Worm (Caenorhabditis elegans) whole organism, young adult: ENCODE data around the gene rpap-3.

Experiments
- C17E4.6 ChIP-seq: fragments of 200-800 bp; sonication (Bioruptor generic); IDR thresholded peaks from 2 replicates; pipeline ENCODE4 v1.3.6; 2022; ENCODE audit warnings: missing genetic modification reagents, missing genetic modification characterization, missing compliant biosample characterization
- F37B4.10 ChIP-seq: fragments of 200-800 bp; sonication (Bioruptor generic); IDR thresholded peaks from 2 replicates; pipeline ENCODE4 v1.3.6; 2022; ENCODE audit warnings: missing genetic modification characterization, missing compliant biosample characterization
- F57C9.4 ChIP-seq: sonication (generic microtip); optimal IDR thresholded peaks from 2 replicates; lab custom pipeline; 2017; ENCODE audit warnings: mild to moderate bottlenecking, missing genetic modification characterization, missing compliant biosample characterization
- T07F8.4 ChIP-seq: sonication (generic microtip); optimal IDR thresholded peaks from 2 replicates; lab custom pipeline; 2016; ENCODE audit warnings: mild to moderate bottlenecking, missing genetic modification characterization, moderate library complexity, missing compliant biosample characterization
- Y53G8AR.9 ChIP-seq: fragments of 200-800 bp; sonication (Bioruptor generic); conservative IDR thresholded peaks from 2 replicates; pipeline ENCODE4 v1.3.6; 2022; ENCODE audit warnings: missing genetic modification reagents, missing genetic modification characterization, missing compliant biosample characterization
- ZK185.1 ChIP-seq: sonication (generic microtip); optimal IDR thresholded peaks from 2 replicates; lab custom pipeline; 2016; ENCODE audit warnings: mild to moderate bottlenecking, missing genetic modification characterization, missing compliant biosample characterization; ENCODE audit not compliant: poor library complexity, severe bottlenecking
- atf-7 ChIP-seq: sonication (generic microtip); optimal IDR thresholded peaks from 2 replicates; lab custom pipeline; 2017; ENCODE audit warnings: mild to moderate bottlenecking, missing genetic modification characterization, missing compliant biosample characterization
- ccch-3 ChIP-seq: fragments of 200-800 bp; sonication (Bioruptor generic); optimal IDR thresholded peaks from 2 replicates; lab custom pipeline; 2018; ENCODE audit warnings: mild to moderate bottlenecking, missing genetic modification characterization, missing compliant biosample characterization
- cebp-1 ChIP-seq, 2 experiments: fragments of 200-800 bp in 1 of 2; sonication (Bioruptor generic) in 1 of 2; sonication (generic microtip) in 1 of 2; IDR thresholded peaks in 1 of 2; optimal IDR thresholded peaks in 1 of 2; 2 replicates each; pipeline versions ENCODE4 v1.3.6 to Lab custom; 2017 to 2022; ENCODE audit warnings: missing compliant biosample characterization in 2 of 2, missing genetic modification characterization in 2 of 2, mild to moderate bottlenecking in 1 of 2, missing genetic modification reagents in 1 of 2, moderate library complexity in 1 of 2
- ceh-27 ChIP-seq: fragments of 200-800 bp; sonication (Bioruptor generic); optimal IDR thresholded peaks from 2 replicates; lab custom pipeline; 2018; ENCODE audit warnings: mild to moderate bottlenecking, missing genetic modification characterization, moderate library complexity, missing compliant biosample characterization
- ceh-91 ChIP-seq: fragments of 200-800 bp; sonication (Bioruptor generic); IDR thresholded peaks from 2 replicates; pipeline ENCODE4 v1.3.6; 2022; ENCODE audit warnings: missing genetic modification reagents, missing genetic modification characterization, missing compliant biosample characterization
- die-1 ChIP-seq: sonication (generic microtip); optimal IDR thresholded peaks from 2 replicates; lab custom pipeline; 2016; ENCODE audit warnings: missing genotype, mild to moderate bottlenecking, missing genetic modification characterization, missing compliant biosample characterization
- egrh-3 ChIP-seq: fragments of 200-800 bp; sonication (Bioruptor generic); IDR thresholded peaks from 2 replicates; pipeline ENCODE4 v1.3.6; 2022; ENCODE audit warnings: missing genetic modification reagents, missing genetic modification characterization, missing compliant biosample characterization
- ekl-4 ChIP-seq: fragments of 200-800 bp; sonication (Bioruptor generic); IDR thresholded peaks from 2 replicates; pipeline ENCODE4 v1.3.6; 2022; ENCODE audit warnings: missing genetic modification reagents, missing genetic modification characterization, missing compliant biosample characterization
- gei-17 ChIP-seq: fragments of 200-800 bp; sonication (Bioruptor generic); optimal IDR thresholded peaks from 2 replicates; lab custom pipeline; 2018; ENCODE audit warnings: mild to moderate bottlenecking, missing genetic modification characterization, missing compliant biosample characterization
- hlh-12 ChIP-seq: sonication (generic microtip); optimal IDR thresholded peaks from 2 replicates; lab custom pipeline; 2016; ENCODE audit warnings: missing genetic modification characterization, missing compliant biosample characterization
- hsf-1 ChIP-seq: fragments of 200-800 bp; sonication (Bioruptor generic); IDR thresholded peaks from 2 replicates; pipeline ENCODE4 v1.3.6; 2022; ENCODE audit warnings: missing genetic modification reagents, missing genetic modification characterization, missing compliant biosample characterization
- let-526 ChIP-seq: fragments of 200-800 bp; sonication (Bioruptor generic); IDR thresholded peaks from 2 replicates; pipeline ENCODE4 v1.3.6; 2022; ENCODE audit warnings: missing genetic modification reagents, missing genetic modification characterization, missing compliant biosample characterization
- let-607 ChIP-seq, 2 experiments: fragments of 200-800 bp in 1 of 2; sonication (Bioruptor generic) in 1 of 2; sonication (generic microtip) in 1 of 2; optimal IDR thresholded peaks; 2 replicates each; lab custom pipeline; 2016 to 2018; ENCODE audit warnings: mild to moderate bottlenecking in 2 of 2, missing compliant biosample characterization in 2 of 2, missing genetic modification characterization in 2 of 2, moderate library complexity in 2 of 2, missing genotype in 1 of 2
- lin-26 ChIP-seq: fragments of 200-800 bp; sonication (Bioruptor generic); IDR thresholded peaks from 2 replicates; pipeline ENCODE4 v1.3.6; 2022; ENCODE audit warnings: missing genetic modification reagents, missing genetic modification characterization, missing compliant biosample characterization
- lin-35 ChIP-seq, 3 experiments: fragments of 150-350 bp in 2 of 3; sonication (generic microtip) in 1 of 3; optimal IDR thresholded peaks; 2 replicates each; lab custom pipeline; 2014 to 2018; ENCODE audit warnings: missing biosample characterization in 3 of 3, missing genetic modification characterization in 3 of 3, missing genetic modification reagents in 3 of 3
- lin-40 ChIP-seq: sonication (generic microtip); optimal IDR thresholded peaks from 2 replicates; lab custom pipeline; 2016; ENCODE audit warnings: missing genetic modification characterization, mild to moderate bottlenecking, missing compliant biosample characterization, missing genotype, missing genetic modification reagents
- lir-1 ChIP-seq: fragments of 200-800 bp; sonication (Bioruptor generic); conservative IDR thresholded peaks from 2 replicates; pipeline ENCODE4 v1.3.6; 2022; ENCODE audit warnings: missing genetic modification reagents, missing genetic modification characterization, missing compliant biosample characterization
- madf-10 ChIP-seq: sonication (generic microtip); optimal IDR thresholded peaks from 2 replicates; lab custom pipeline; 2016; ENCODE audit warnings: mild to moderate bottlenecking, missing genetic modification characterization, missing compliant biosample characterization
- mxl-1 ChIP-seq: sonication (generic microtip); optimal IDR thresholded peaks from 2 replicates; lab custom pipeline; 2016; ENCODE audit warnings: missing genetic modification characterization, missing compliant biosample characterization
- nfya-2 ChIP-seq: fragments of 200-800 bp; sonication (Bioruptor generic); IDR thresholded peaks from 2 replicates; pipeline ENCODE4 v1.3.6; 2022; ENCODE audit warnings: missing genetic modification reagents, missing genetic modification characterization, missing compliant biosample characterization
- nfyb-1 ChIP-seq: fragments of 200-800 bp; sonication (Bioruptor generic); IDR thresholded peaks from 2 replicates; pipeline ENCODE4 v1.3.6; 2022; ENCODE audit warnings: missing genetic modification reagents, missing genetic modification characterization, missing compliant biosample characterization
- nhr-120 ChIP-seq: fragments of 200-800 bp; sonication (Bioruptor generic); IDR thresholded peaks from 2 replicates; pipeline ENCODE4 v1.3.6; 2022; ENCODE audit warnings: missing genetic modification characterization, missing compliant biosample characterization
- nhr-27 ChIP-seq: fragments of 200-800 bp; sonication (Bioruptor generic); optimal IDR thresholded peaks from 2 replicates; lab custom pipeline; 2018; ENCODE audit warnings: mild to moderate bottlenecking, missing genetic modification characterization, moderate library complexity, missing compliant biosample characterization
- nhr-80 ChIP-seq: sonication (generic microtip); optimal IDR thresholded peaks from 2 replicates; lab custom pipeline; 2016; ENCODE audit warnings: missing genetic modification characterization, missing compliant biosample characterization
- rcor-1 ChIP-seq: fragments of 200-800 bp; sonication (Bioruptor generic); IDR thresholded peaks from 2 replicates; pipeline ENCODE4 v1.3.6; 2022; ENCODE audit warnings: missing genetic modification reagents, missing genetic modification characterization, missing compliant biosample characterization
- rec-8 ChIP-seq, 2 experiments: sonication (generic microtip); optimal IDR thresholded peaks; 2 replicates each; lab custom pipeline; 2016; ENCODE audit warnings: mild to moderate bottlenecking in 2 of 2, missing genetic modification characterization in 2 of 2, missing genetic modification reagents in 2 of 2, missing genotype in 2 of 2, missing biosample characterization in 1 of 2, missing compliant biosample characterization in 1 of 2, moderate library complexity in 1 of 2
- snpc-3.4 ChIP-seq: sonication (generic microtip); optimal IDR thresholded peaks from 2 replicates; lab custom pipeline; 2017; ENCODE audit warnings: missing genetic modification characterization, mild to moderate bottlenecking, missing compliant biosample characterization, antibody characterized with exemption, moderate library complexity, missing genotype, missing genetic modification reagents
- zfh-2 ChIP-seq: fragments of 200-800 bp; sonication (Bioruptor generic); conservative IDR thresholded peaks from 2 replicates; pipeline ENCODE4 v1.3.6; 2022; ENCODE audit warnings: missing genetic modification reagents, missing genetic modification characterization, missing compliant biosample characterization
- ztf-18 ChIP-seq: sonication (generic microtip); optimal IDR thresholded peaks from 2 replicates; lab custom pipeline; 2016; ENCODE audit warnings: missing genotype, mild to moderate bottlenecking, missing genetic modification characterization, missing compliant biosample characterization
- ztf-28 ChIP-seq: fragments of 200-800 bp; sonication (Bioruptor generic); IDR thresholded peaks from 2 replicates; pipeline ENCODE4 v1.3.6; 2022; ENCODE audit warnings: missing genetic modification reagents, missing genetic modification characterization, missing compliant biosample characterization
- ztf-6 ChIP-seq: fragments of 200-800 bp; sonication (Bioruptor generic); IDR thresholded peaks from 2 replicates; pipeline ENCODE4 v1.3.6; 2022; ENCODE audit warnings: missing genetic modification reagents, missing genetic modification characterization, missing compliant biosample characterization

rpap-3 gene

DNA sequence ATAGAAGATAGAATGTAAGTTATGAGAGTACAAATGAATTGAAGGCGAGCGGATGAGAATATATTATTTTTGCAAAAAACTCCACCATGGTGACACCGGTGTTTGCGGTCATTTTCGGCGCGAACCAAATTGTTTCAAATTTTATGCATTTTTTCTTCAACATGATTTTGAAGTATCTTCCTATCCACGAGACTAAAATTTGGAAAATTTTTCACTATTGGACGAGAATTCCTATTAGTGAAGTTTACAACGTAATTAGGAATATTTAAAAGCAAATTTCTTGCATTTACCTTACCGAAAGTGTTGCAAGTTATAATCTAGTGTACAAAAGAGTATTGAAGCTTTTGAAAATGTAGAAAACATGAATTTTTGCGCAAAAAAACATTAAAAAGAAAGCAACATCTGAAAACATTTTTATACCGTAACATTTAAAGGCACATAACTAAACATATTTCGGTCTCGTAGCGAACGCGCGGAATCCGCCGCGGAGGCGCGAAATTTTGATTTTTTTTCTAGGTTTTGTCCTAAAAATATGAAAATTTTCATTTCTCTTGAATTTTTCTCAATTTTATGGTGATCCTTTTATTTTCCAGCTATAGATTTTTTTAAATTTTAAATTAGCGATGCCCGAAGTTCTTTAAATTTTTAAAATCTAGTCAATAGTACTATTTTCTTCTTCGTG, 17.8 kb upstream of the rpap-3 start, which contains the start of gene sgo-1 (continued):
- TF ChIP-seq die-1 (tag; lab: Kevin White, UChicago) = no peak
- TF ChIP-seq nhr-120 (GFP tag; lab: Robert Waterston, UW) = no peak
- TF ChIP-seq ceh-27 (GFP tag; lab: Kevin White, UChicago) = no peak
- TF ChIP-seq lin-40 = no peak
- TF ChIP-seq mxl-1 (tag; lab: Kevin White, UChicago) = no peak
- TF ChIP-seq madf-10 (tag; lab: Kevin White, UChicago) = no peak
- no peak for TF ChIP-seq zfh-2 (GFP tag; lab: Robert Waterston, UW)
- TF ChIP-seq, all 124 proteins: peak for 47

DNA sequence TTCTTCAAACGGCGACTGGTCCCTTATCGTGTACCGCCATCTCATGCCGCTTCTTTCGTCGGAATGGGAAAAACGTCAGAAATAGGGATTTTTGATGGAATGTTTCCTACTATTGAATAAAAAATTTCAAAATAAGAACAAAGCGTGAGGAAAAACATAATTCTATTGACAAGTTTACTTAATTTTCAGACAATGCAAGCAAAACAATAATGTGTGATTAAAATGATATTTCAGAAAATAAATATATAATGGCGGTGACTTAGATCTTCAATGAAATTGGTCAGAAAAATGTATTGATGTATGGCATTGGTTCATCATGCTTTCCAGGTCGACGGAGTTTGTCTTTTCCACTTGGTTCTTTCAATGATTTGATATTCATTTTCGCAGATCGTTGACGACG, 15.9 kb upstream of the rpap-3 start, which contains the start of gene ntp-1:
TSS of gene ntp-1 (minus strand) at position 101 of the 400 bp plus-strand sequence.
- TF ChIP-seq nhr-27 (tag; lab: Kevin White, UChicago) = no peak
- TF ChIP-seq hsf-1 (GFP tag; lab: Robert Waterston, UW) = no peak
- no peak for TF ChIP-seq ztf-18 (tag; lab: Kevin White, UChicago)
- no peak for TF ChIP-seq hlh-12

DNA sequence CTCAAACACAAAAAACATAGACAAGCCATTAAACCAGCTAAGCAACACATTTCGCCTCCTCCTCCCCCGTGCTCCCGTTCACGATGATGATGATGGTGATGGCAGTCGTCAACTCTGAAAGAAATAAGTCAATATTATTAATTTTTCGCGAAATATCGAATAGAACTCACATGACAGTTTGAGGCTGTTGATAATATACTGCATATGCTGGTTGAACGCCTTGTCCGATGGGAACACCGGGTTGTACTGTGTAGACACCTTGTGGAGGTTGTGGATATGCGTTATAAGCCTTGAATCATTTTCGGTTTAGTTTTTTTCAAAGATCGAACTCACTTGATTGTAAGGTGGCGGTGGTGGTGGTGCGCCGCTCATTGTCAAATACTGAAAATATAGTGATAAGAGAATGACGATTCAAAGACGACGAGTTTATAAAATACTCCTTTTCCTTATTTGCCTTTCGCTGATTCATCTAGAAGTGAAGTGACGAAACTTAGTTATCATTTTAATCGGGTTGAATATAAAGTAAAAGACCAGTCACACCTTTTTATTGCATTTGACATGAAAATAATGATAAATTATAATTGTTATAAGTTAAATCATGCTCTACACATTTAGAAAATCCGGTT, 13.2 kb upstream of the rpap-3 start, which contains the start of gene C33H5.13:
TSS of gene C33H5.13 (minus strand) at position 443 of the 626 bp plus-strand sequence.
- no peak for TF ChIP-seq cebp-1 (GFP tag; IDR thresholded peaks at IDR 0.05; lab: Robert Waterston, UW)
- peak; percentile 28 for TF ChIP-seq cebp-1 (tag; optimal IDR thresholded peaks at IDR 0.05; lab: Kevin White, UChicago)
- TF ChIP-seq ZK185.1 (tag; lab: Kevin White, UChicago) = peak; percentile 12
- TF ChIP-seq nhr-80 (tag; lab: Kevin White, UChicago) = peak; percentile 66
- TF ChIP-seq lin-35 (GFP tag; optimal IDR thresholded peaks at IDR 0.05; lab: Kevin White, UChicago) = no peak
- no peak for TF ChIP-seq F57C9.4 (tag; lab: Kevin White, UChicago)
- TF ChIP-seq Y53G8AR.9 (GFP tag; lab: Robert Waterston, UW) = 0 out of 2 replicates have a peak, but pooled peaks have one; percentile 60

DNA sequence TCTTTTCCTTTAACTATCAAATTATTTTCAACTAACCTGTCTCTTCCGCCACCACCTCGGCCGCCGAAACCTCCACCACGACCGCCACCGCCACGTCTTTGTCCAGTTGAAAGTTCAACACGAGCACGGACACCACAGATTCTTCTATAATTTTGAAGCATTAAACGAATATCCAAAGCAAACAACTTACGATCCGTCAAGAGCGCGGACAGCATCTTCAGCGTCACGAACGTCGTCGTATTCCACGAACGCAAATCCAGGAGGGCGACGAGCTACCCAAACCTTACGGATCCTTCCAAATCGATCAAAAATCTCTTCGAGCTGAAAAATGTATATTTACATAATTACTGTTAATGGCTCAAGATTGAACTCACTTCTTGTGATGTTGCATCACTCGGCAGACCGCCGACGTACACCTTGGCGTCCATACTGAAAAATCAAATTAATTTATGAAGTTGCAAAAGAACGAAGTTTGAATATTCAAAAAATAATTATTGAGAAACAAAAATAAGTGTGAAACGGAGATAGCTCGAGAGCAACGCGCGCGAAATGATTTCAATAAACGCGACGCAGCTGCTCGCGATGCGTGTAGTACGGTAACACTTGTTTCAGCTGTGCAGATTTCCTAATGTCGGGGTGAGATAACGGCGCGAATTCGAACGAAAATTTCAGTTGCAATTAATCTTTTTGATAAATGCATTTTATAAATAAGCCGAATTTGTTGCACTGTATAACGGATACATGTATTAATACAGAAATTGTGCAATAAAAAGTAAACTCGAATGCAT, 12.2 kb upstream of the rpap-3 start, which contains the start of gene rsp-6:
TSS of gene rsp-6 (minus strand) at position 429 of the 788 bp plus-strand sequence.
- TF ChIP-seq nfyb-1 (peak; percentile 77), ztf-6 (no peak), lin-35 (GFP tag; optimal IDR thresholded peaks at IDR 0.05; lab: Kevin White, UChicago) (peak; percentile 14 to 92 (median 56)), ceh-91 (GFP tag; lab: Robert Waterston, UW) (peak; percentile 90), C17E4.6 (GFP tag; lab: Robert Waterston, UW) (peak; percentile 43; the same call in 1 of the 2 replicates), let-607 (tag; optimal IDR thresholded peaks at IDR 0.05; lab: Kevin White, UChicago) (peak in 1 of 2 experiments; percentile 60), rcor-1 (GFP tag; lab: Robert Waterston, UW) (peak; percentile 62), F57C9.4 (tag; lab: Kevin White, UChicago) (no peak), ztf-28 (0 out of 2 replicates have a peak, but pooled peaks have one; percentile 8), let-526 (GFP tag; lab: Robert Waterston, UW) (0 out of 2 replicates have a peak, but pooled peaks have one; percentile 70), nhr-80 (tag; lab: Kevin White, UChicago) (peak; percentile 17), atf-7 (tag; lab: Kevin White, UChicago) (no peak), gei-17 (GFP tag; lab: Kevin White, UChicago) (no peak), F37B4.10 (no peak), lin-26 (peak; percentile 77), nfya-2 (GFP tag; lab: Robert Waterston, UW) (no peak), lin-40 (peak; percentile 63), egrh-3 (GFP tag; lab: Robert Waterston, UW) (peak; percentile 64), lir-1 (GFP tag; lab: Robert Waterston, UW) (no peak), ccch-3 (GFP tag; lab: Kevin White, UChicago) (no peak), nhr-27 (tag; lab: Kevin White, UChicago) (no peak), snpc-3.4 (tag; lab: Kevin White, UChicago) (peak; percentile 75), T07F8.4 (tag; lab: Kevin White, UChicago) (no peak), rec-8 (tag; optimal IDR thresholded peaks at IDR 0.05; lab: Kevin White, UChicago) (no peak), ekl-4 (GFP tag; lab: Robert Waterston, UW) (peak; percentile 85)
